Worm (Caenorhabditis elegans) whole organism, young adult: ENCODE measurements around the gene C13C4.6.

Source experiments
- D2030.7 ChIP-seq: fragments of 200-800 bp; sonication (Bioruptor generic); IDR thresholded peaks from 2 replicates; pipeline ENCODE4 v1.3.6; 2022; ENCODE audit warnings: missing genetic modification reagents, missing genetic modification characterization, missing compliant biosample characterization
- F49E8.2 ChIP-seq: sonication (generic microtip); optimal IDR thresholded peaks from 3 replicates; lab custom pipeline; 2017; ENCODE audit warnings: missing genetic modification characterization, mild to moderate bottlenecking, missing compliant biosample characterization, antibody characterized with exemption, moderate library complexity; ENCODE audit not compliant: insufficient read depth
- F55B11.4 ChIP-seq: sonication (generic microtip); optimal IDR thresholded peaks from 2 replicates; lab custom pipeline; 2016; ENCODE audit warnings: missing compliant biosample characterization, missing genetic modification characterization, borderline replicate concordance; ENCODE audit not compliant: insufficient read depth
- T26A5.8 ChIP-seq: sonication (generic microtip); optimal IDR thresholded peaks from 2 replicates; lab custom pipeline; 2016; ENCODE audit warnings: missing genetic modification characterization, missing compliant biosample characterization
- Y67H2A.10 ChIP-seq: fragments of 200-800 bp; sonication (Bioruptor generic); conservative IDR thresholded peaks from 2 replicates; pipeline ENCODE4 v1.3.6; 2022; ENCODE audit warnings: missing genetic modification reagents, missing genetic modification characterization, missing compliant biosample characterization
- atf-7 ChIP-seq: sonication (generic microtip); optimal IDR thresholded peaks from 2 replicates; lab custom pipeline; 2017; ENCODE audit warnings: mild to moderate bottlenecking, missing genetic modification characterization, missing compliant biosample characterization
- ceh-79 ChIP-seq: sonication (generic microtip); optimal IDR thresholded peaks from 2 replicates; lab custom pipeline; 2017; ENCODE audit warnings: mild to moderate bottlenecking, missing genetic modification characterization, missing compliant biosample characterization
- dpl-1 ChIP-seq: fragments of 150-350 bp; optimal IDR thresholded peaks from 2 replicates; lab custom pipeline; 2014; ENCODE audit warnings: missing biosample characterization, missing genetic modification reagents, missing genetic modification characterization
- ets-4 ChIP-seq: fragments of 200-800 bp; sonication (Bioruptor generic); optimal IDR thresholded peaks from 2 replicates; lab custom pipeline; 2018; ENCODE audit warnings: mild to moderate bottlenecking, missing genetic modification characterization, missing compliant biosample characterization
- fkh-3 ChIP-seq: sonication (generic microtip); optimal IDR thresholded peaks from 2 replicates; lab custom pipeline; 2016; ENCODE audit warnings: mild to moderate bottlenecking, missing genetic modification characterization, missing compliant biosample characterization
- lin-40 ChIP-seq: sonication (generic microtip); optimal IDR thresholded peaks from 2 replicates; lab custom pipeline; 2016; ENCODE audit warnings: missing genetic modification characterization, mild to moderate bottlenecking, missing compliant biosample characterization, missing genotype, missing genetic modification reagents
- lsy-27 ChIP-seq: sonication (generic microtip); optimal IDR thresholded peaks from 2 replicates; lab custom pipeline; 2017; ENCODE audit warnings: missing genetic modification characterization, mild to moderate bottlenecking, missing compliant biosample characterization, antibody characterized with exemption, missing genotype, borderline replicate concordance; ENCODE audit not compliant: insufficient read depth
- madf-6 ChIP-seq: fragments of 200-800 bp; sonication (Bioruptor generic); IDR thresholded peaks from 2 replicates; pipeline ENCODE4 v1.3.6; 2022; ENCODE audit warnings: missing genetic modification reagents, missing genetic modification characterization, missing compliant biosample characterization
- nfya-2 ChIP-seq: fragments of 200-800 bp; sonication (Bioruptor generic); IDR thresholded peaks from 2 replicates; pipeline ENCODE4 v1.3.6; 2022; ENCODE audit warnings: missing genetic modification reagents, missing genetic modification characterization, missing compliant biosample characterization
- rpc-1 ChIP-seq, 2 experiments: fragments of 150-350 bp in 1 of 2; sonication (generic microtip) in 1 of 2; optimal IDR thresholded peaks; 2 replicates each; lab custom pipeline; 2014 to 2018; ENCODE audit warnings: missing biosample characterization in 1 of 2, missing genetic modification characterization in 1 of 2, missing genetic modification reagents in 1 of 2, missing genotype in 1 of 2
- ztf-22 ChIP-seq: fragments of 200-800 bp; sonication (Bioruptor generic); optimal IDR thresholded peaks from 2 replicates; lab custom pipeline; 2018; ENCODE audit warnings: mild to moderate bottlenecking, missing genetic modification characterization, moderate library complexity, missing compliant biosample characterization
- ztf-25 ChIP-seq: fragments of 200-800 bp; sonication (Bioruptor generic); IDR thresholded peaks from 2 replicates; pipeline ENCODE4 v1.3.6; 2022; ENCODE audit warnings: missing genetic modification reagents, missing genetic modification characterization, missing compliant biosample characterization
- ztf-6 ChIP-seq: fragments of 200-800 bp; sonication (Bioruptor generic); IDR thresholded peaks from 2 replicates; pipeline ENCODE4 v1.3.6; 2022; ENCODE audit warnings: missing genetic modification reagents, missing genetic modification characterization, missing compliant biosample characterization

C13C4.6 gene

DNA sequence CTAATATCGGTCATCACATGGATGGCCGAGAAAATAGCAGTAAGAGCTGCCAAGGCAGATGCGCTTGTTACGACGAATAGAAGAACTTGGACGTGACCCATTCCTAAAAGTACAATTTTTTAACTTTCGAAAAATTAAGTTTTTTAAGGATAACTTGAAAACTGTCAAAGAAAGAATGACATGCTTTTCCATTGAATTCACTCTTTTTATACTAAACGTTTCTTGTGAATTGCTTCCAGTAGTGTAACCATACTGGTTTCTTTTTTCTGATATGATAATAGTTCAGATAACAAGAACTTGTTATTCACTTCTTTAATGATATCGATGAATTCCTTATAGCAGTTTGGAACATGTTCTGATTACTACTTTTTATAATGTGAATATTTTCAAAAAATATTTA is 46.3 kb downstream of the C13C4.6 start, which contains the start of gene col-37:
Gene col-37 (minus strand): TSS at position 101 of the 400 bp plus-strand sequence.
- no peak for TF ChIP-seq dpl-1 (GFP tag; lab: Kevin White, UChicago)
- no peak for TF ChIP-seq ceh-79
- no peak for TF ChIP-seq fkh-3
- TF ChIP-seq rpc-1 (optimal IDR thresholded peaks at IDR 0.05; lab: Kevin White, UChicago): no peak
- TF ChIP-seq rpc-1 (tag; optimal IDR thresholded peaks at IDR 0.05; lab: Kevin White, UChicago): no peak
- no peak for TF ChIP-seq lin-40 (tag; lab: Kevin White, UChicago)
- no peak for TF ChIP-seq Y67H2A.10 (GFP tag; lab: Robert Waterston, UW)
- TF ChIP-seq lsy-27 (tag; lab: Kevin White, UChicago): no peak
- TF ChIP-seq nfya-2 (GFP tag; lab: Robert Waterston, UW): no peak
- TF ChIP-seq ztf-25: no peak
- no peak for TF ChIP-seq ztf-6
- no peak for TF ChIP-seq madf-6
- no peak for TF ChIP-seq ets-4 (GFP tag; lab: Kevin White, UChicago)
- TF ChIP-seq ztf-22 (GFP tag; lab: Kevin White, UChicago): no peak
- no peak for TF ChIP-seq atf-7 (tag; lab: Kevin White, UChicago)
- TF ChIP-seq F55B11.4 (tag; lab: Kevin White, UChicago): no peak
- no peak for TF ChIP-seq T26A5.8 (tag; lab: Kevin White, UChicago)

DNA sequence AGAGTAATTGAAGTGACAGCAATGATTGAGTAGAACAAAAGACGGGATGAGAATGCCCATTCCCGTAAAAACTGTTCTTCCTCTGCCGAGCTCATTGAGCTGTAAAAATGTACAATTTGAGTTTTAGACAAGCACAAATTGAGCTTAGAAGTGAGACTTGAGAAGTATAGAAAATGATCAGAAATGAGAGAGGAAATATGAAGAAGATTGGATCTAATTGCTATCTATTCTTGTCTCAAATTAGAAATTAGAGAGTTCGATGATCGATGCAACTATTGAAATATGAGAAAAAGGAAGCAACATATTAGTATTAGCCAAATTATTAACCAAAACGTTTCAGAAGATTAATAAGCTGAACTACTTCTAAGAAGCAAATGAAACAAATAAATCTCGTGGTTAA is 48.7 kb downstream of the C13C4.6 start, which contains the start of gene ZK863.1:
Gene ZK863.1 (minus strand): TSS at position 101 of the 400 bp plus-strand sequence.
- TF ChIP-seq F49E8.2 (tag; lab: Kevin White, UChicago): no peak
- TF ChIP-seq D2030.7 (GFP tag; lab: Robert Waterston, UW): no peak
- TF ChIP-seq, all 124 proteins: peak for 0
